Worm (Caenorhabditis elegans): ENCODE results near the gene vps-22.

The vps-22 gene

ce11 chrIII:4951210-4951609 is 11.1 kb downstream of the vps-22 start:
- TF ChIP-seq madf-10 (tag; optimal IDR thresholded peaks at IDR 0.05) = no peak
- peak; percentile 91 for TF ChIP-seq zfh-2 (GFP tag; conservative IDR thresholded peaks at IDR 0.05)
- peak; percentile 69; the same call in 1 of the 2 replicates for TF ChIP-seq egrh-3 (GFP tag; IDR thresholded peaks at IDR 0.05)
- no peak for TF ChIP-seq nfyb-1 (GFP tag; IDR thresholded peaks at IDR 0.05)
- TF ChIP-seq hmg-1.2 (GFP tag; IDR thresholded peaks at IDR 0.05) = no peak

DNA sequence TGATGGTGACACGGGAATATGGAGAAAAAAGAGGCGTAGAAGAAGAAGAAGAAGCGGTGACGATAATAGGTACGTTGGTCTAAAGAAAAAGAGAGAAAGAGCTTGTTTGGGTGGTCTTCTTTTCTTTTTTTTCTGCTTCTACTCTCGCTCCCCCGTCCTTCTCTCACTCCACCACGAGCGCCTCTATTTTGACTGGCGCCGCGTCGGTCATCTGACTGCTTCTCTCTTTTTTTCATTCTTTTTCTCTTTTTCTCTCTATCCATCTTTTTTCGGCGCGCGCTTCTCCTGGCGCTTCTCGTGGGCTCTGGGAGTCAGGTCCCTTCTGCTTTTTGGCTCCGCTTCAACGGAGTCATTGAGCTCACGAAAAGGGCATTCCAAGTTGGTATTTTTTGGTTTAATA is 11.9 kb downstream of the vps-22 start:
- TF ChIP-seq attf-6 (GFP tag; IDR thresholded peaks at IDR 0.05) (no peak), K12H6.12 (tag; optimal IDR thresholded peaks at IDR 0.05) (peak; percentile 29), K11D2.4 (GFP tag; IDR thresholded peaks at IDR 0.05) (0 out of 2 replicates have a peak, but pooled peaks have one; percentile 63), F23B12.7 (tag; optimal IDR thresholded peaks at IDR 0.05; ENCODE audit: insufficient read depth) (peak; percentile 13), ccch-3 (GFP tag; optimal IDR thresholded peaks at IDR 0.05) (no peak), attf-5 (GFP tag; optimal IDR thresholded peaks at IDR 0.05) (peak; percentile 13), zfh-2 (GFP tag; conservative IDR thresholded peaks at IDR 0.05) (peak; percentile 88), cebp-1 (GFP tag; IDR thresholded peaks at IDR 0.05) (no peak), cebp-1 (tag; optimal IDR thresholded peaks at IDR 0.05) (peak; percentile 37)

DNA sequence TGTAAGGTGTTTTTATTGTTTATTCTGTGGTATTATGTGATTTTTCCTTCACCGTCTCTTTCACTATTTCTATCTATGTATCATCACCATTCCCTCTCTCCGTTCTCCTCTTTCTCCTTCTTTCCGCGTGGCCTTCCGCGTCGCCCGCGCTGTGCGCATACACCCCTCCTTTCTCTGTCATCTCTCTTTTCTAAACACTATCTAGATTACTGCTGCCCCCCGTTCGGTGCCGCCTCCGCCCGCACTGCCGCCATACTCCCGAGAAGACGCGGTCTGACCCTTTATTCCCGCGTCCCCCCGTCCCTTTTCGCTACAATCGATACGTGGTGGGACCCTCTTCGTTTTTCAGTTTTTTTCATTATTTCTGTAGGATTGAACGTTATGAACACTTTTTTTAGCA is 13.7 kb downstream of the vps-22 start:
- peak; percentile 63; the same call in 1 of the 2 replicates for TF ChIP-seq egrh-3 (GFP tag; IDR thresholded peaks at IDR 0.05)
- peak; percentile 90 for TF ChIP-seq zfh-2 (GFP tag; conservative IDR thresholded peaks at IDR 0.05)
- TF ChIP-seq D2030.7 (GFP tag; IDR thresholded peaks at IDR 0.05) = peak; percentile 25; the same call in 1 of the 2 replicates
- TF ChIP-seq madf-6 (GFP tag; IDR thresholded peaks at IDR 0.05) = peak; percentile 50; the same call in 1 of the 2 replicates
- TF ChIP-seq snpc-1.3 (tag; optimal IDR thresholded peaks at IDR 0.05; ENCODE audit: insufficient read depth) = no peak
- TF ChIP-seq sdz-38 (tag; optimal IDR thresholded peaks at IDR 0.05) = no peak
- TF ChIP-seq nfya-2 (GFP tag; IDR thresholded peaks at IDR 0.05) = no peak
- no peak for TF ChIP-seq aptf-3 (GFP tag; IDR thresholded peaks at IDR 0.05)
- TF ChIP-seq efl-1 (GFP tag; optimal IDR thresholded peaks at IDR 0.05) = peak; percentile 48
- no peak for TF ChIP-seq pbrm-1 (GFP tag; IDR thresholded peaks at IDR 0.05)
- TF ChIP-seq hmg-1.2 (GFP tag; IDR thresholded peaks at IDR 0.05) = peak; percentile 52; the same call in 1 of the 2 replicates

DNA sequence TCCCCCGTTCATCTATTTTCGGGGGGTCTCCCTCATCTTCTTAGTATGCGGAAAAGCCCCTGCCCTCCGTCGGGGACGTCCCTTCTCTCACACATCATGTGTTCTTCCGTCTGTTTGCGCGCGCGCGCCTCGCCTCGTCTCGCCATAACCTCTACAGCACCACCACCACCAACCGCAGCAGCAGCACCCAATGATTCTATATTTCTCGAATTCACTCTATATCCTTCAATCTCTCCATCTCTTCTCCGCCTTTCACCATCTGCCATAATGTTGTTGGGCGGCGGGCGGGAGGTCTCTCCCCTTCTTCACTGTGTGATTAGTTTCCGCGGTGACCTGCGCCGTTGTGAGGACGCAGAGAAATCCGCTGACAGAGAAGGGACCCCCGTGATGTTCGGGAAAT is 14.9 kb downstream of the vps-22 start:
- TF ChIP-seq F33H1.4 (GFP tag; IDR thresholded peaks at IDR 0.05) (0 out of 2 replicates have a peak, but pooled peaks have one; percentile 8), cebp-1 (GFP tag; IDR thresholded peaks at IDR 0.05) (no peak), cebp-1 (tag; optimal IDR thresholded peaks at IDR 0.05) (no peak), F49E8.2 (tag; optimal IDR thresholded peaks at IDR 0.05; ENCODE audit: insufficient read depth) (no peak), hlh-12 (tag; optimal IDR thresholded peaks at IDR 0.05) (no peak), ceh-79 (tag; optimal IDR thresholded peaks at IDR 0.05) (no peak), lir-1 (GFP tag; conservative IDR thresholded peaks at IDR 0.05) (no peak), cebp-2 (GFP tag; IDR thresholded peaks at IDR 0.05) (no peak), egl-44 (GFP tag; IDR thresholded peaks at IDR 0.05) (no peak), efl-1 (GFP tag; optimal IDR thresholded peaks at IDR 0.05) (no peak), ceh-27 (GFP tag; optimal IDR thresholded peaks at IDR 0.05) (no peak), somi-1 (GFP tag; optimal IDR thresholded peaks at IDR 0.05) (no peak), F55B11.4 (tag; optimal IDR thresholded peaks at IDR 0.05; ENCODE audit: borderline replicate concordance, insufficient read depth) (no peak), gei-17 (GFP tag; optimal IDR thresholded peaks at IDR 0.05) (no peak), ztf-3 (GFP tag; optimal IDR thresholded peaks at IDR 0.05) (no peak), F52B5.7 (tag; optimal IDR thresholded peaks at IDR 0.05) (no peak), bed-2 (GFP tag; IDR thresholded peaks at IDR 0.05) (no peak), snpc-3.4 (tag; optimal IDR thresholded peaks at IDR 0.05) (no peak), him-1 (tag; optimal IDR thresholded peaks at IDR 0.05) (peak; percentile 5), nhr-80 (tag; optimal IDR thresholded peaks at IDR 0.05) (no peak), B0261.1 (tag; optimal IDR thresholded peaks at IDR 0.05) (no peak), egrh-3 (GFP tag; IDR thresholded peaks at IDR 0.05) (peak; percentile 71), C06A6.2 (GFP tag; conservative IDR thresholded peaks at IDR 0.05) (no peak), Y95B8A.8 (GFP tag; IDR thresholded peaks at IDR 0.05) (no peak), egl-18 (GFP tag; IDR thresholded peaks at IDR 0.05) (no peak), Y53F4B.3 (GFP tag; IDR thresholded peaks at IDR 0.05) (no peak), T26A5.8 (tag; optimal IDR thresholded peaks at IDR 0.05) (no peak)
